Worm (Caenorhabditis elegans): ENCODE data around the gene D1005.4.

- TF ChIP-seq klf-2 (GFP tag; conservative IDR thresholded peaks at IDR 0.05) (no peak), ztf-29 (GFP tag; IDR thresholded peaks at IDR 0.05) (no peak), flt-1 (GFP tag; IDR thresholded peaks at IDR 0.05) (no peak), ref-1 (GFP tag; conservative IDR thresholded peaks at IDR 0.05) (no peak), med-1 (GFP tag; optimal IDR thresholded peaks at IDR 0.05; ENCODE audit: insufficient read depth) (no peak), cog-1 (tag; optimal IDR thresholded peaks at IDR 0.05) (no peak), T22C8.4 (GFP tag; IDR thresholded peaks at IDR 0.05) (no peak), ztf-23 (GFP tag; IDR thresholded peaks at IDR 0.05) (no peak), tab-1 (GFP tag; IDR thresholded peaks at IDR 0.05) (no peak)
Observed at ce11 chrX:1476005-1476404, 9.6 kb downstream of the D1005.4 start.

Measured in whole organism, midembryonic.